Worm (Caenorhabditis elegans): ENCODE measurements around the gene srh-37.

- TF ChIP-seq skn-1 (tag; optimal IDR thresholded peaks at IDR 0.05) (no peak), ceh-82 (tag; optimal IDR thresholded peaks at IDR 0.05) (no peak), zag-1 (tag; optimal IDR thresholded peaks at IDR 0.05) (no peak), nhr-6 (tag; optimal IDR thresholded peaks at IDR 0.05) (no peak), unc-62 (GFP tag; optimal IDR thresholded peaks at IDR 0.05) (no peak), ztf-11 (tag; optimal IDR thresholded peaks at IDR 0.05) (no peak)
Measured at ce11 chrV:543169-543568, 30.8 kb upstream of the srh-37 start, which contains the start of gene C14C6.3.
